Fruit fly (Drosophila melanogaster) whole organism, embryonic: ENCODE results near the gene Tet.
A peak's percentile ranks its signal among the peaks of the same experiment; 100 is the strongest.

ENCODE experiments used
- Asciz ChIP-seq: fragments of 200-800 bp; sonication (Bioruptor generic); optimal IDR thresholded peaks from 2 replicates; lab custom pipeline; 2017; ENCODE audit warnings: missing biosample characterization, mild to moderate bottlenecking, missing genetic modification characterization, missing genetic modification reagents
- Bdp1 ChIP-seq: fragments of 200-800 bp; sonication (Bioruptor generic); optimal IDR thresholded peaks from 3 replicates; lab custom pipeline; 2016; ENCODE audit warnings: missing biosample characterization, missing genetic modification characterization
- CG10267 ChIP-seq: fragments of 200-800 bp; sonication (Bioruptor generic); optimal IDR thresholded peaks from 2 replicates; lab custom pipeline; 2018; ENCODE audit warnings: missing biosample characterization, mild to moderate bottlenecking, missing genetic modification characterization, moderate library complexity
- CG10565 ChIP-seq: fragments of 200-800 bp; sonication (Bioruptor generic); optimal IDR thresholded peaks from 3 replicates; lab custom pipeline; 2016; ENCODE audit warnings: missing biosample characterization, mild to moderate bottlenecking, missing genetic modification characterization
- CG11398 ChIP-seq: fragments of 200-800 bp; sonication (Bioruptor generic); optimal IDR thresholded peaks from 2 replicates; lab custom pipeline; 2016; ENCODE audit warnings: missing biosample characterization, missing genetic modification characterization
- CG12104 ChIP-seq: fragments of 200-800 bp; sonication (Bioruptor generic); optimal IDR thresholded peaks from 3 replicates; lab custom pipeline; 2016; ENCODE audit warnings: missing biosample characterization, missing genetic modification characterization
- CG13775 ChIP-seq: fragments of 200-800 bp; sonication (Bioruptor generic); optimal IDR thresholded peaks from 3 replicates; lab custom pipeline; 2017; ENCODE audit warnings: missing biosample characterization, mild to moderate bottlenecking, missing genetic modification characterization
- CG14441 ChIP-seq: fragments of 200-800 bp; sonication (Bioruptor generic); IDR thresholded peaks from 2 replicates; pipeline ENCODE4 v1.3.6; 2022; ENCODE audit warnings: missing biosample characterization, missing genetic modification characterization
- CG15011 ChIP-seq: fragments of 200-800 bp; sonication (Bioruptor generic); optimal IDR thresholded peaks from 3 replicates; lab custom pipeline; 2018; ENCODE audit warnings: missing biosample characterization, mild to moderate bottlenecking, missing genetic modification characterization
- CG15269 ChIP-seq: fragments of 200-800 bp; sonication (Bioruptor generic); optimal IDR thresholded peaks from 2 replicates; lab custom pipeline; 2018; ENCODE audit warnings: missing biosample characterization, mild to moderate bottlenecking, missing genetic modification characterization, moderate library complexity
- CG17912 ChIP-seq: fragments of 200-800 bp; sonication (Bioruptor generic); optimal IDR thresholded peaks from 2 replicates; lab custom pipeline; 2018; ENCODE audit warnings: missing biosample characterization, mild to moderate bottlenecking, missing genetic modification characterization
- CG32532 ChIP-seq: fragments of 200-800 bp; sonication (Bioruptor generic); IDR thresholded peaks from 2 replicates; pipeline ENCODE4 v1.3.6; 2022; ENCODE audit warnings: missing biosample characterization, missing genetic modification characterization
- CG33557 ChIP-seq: fragments of 200-800 bp; sonication (Bioruptor generic); optimal IDR thresholded peaks from 2 replicates; lab custom pipeline; 2019; ENCODE audit warnings: missing biosample characterization, mild to moderate bottlenecking, missing genetic modification characterization, moderate library complexity
- CG4282 ChIP-seq: fragments of 200-800 bp; sonication (Bioruptor generic); optimal IDR thresholded peaks from 2 replicates; lab custom pipeline; 2016; ENCODE audit warnings: missing biosample characterization, missing genetic modification characterization
- CG43689 ChIP-seq: fragments of 200-800 bp; sonication (Bioruptor generic); IDR thresholded peaks from 2 replicates; pipeline ENCODE4 v1.3.6; 2022; ENCODE audit warnings: missing biosample characterization, missing genetic modification characterization
- CG6765 ChIP-seq: fragments of 200-800 bp; sonication (Bioruptor generic); optimal IDR thresholded peaks from 3 replicates; lab custom pipeline; 2017; ENCODE audit warnings: missing biosample characterization, mild to moderate bottlenecking, missing genetic modification characterization
- CG7372 ChIP-seq: fragments of 200-800 bp; sonication (Bioruptor generic); IDR thresholded peaks from 2 replicates; pipeline ENCODE4 v1.3.6; 2022; ENCODE audit warnings: missing biosample characterization, missing genetic modification characterization
- CG7556 ChIP-seq: fragments of 200-800 bp; sonication (Bioruptor generic); optimal IDR thresholded peaks from 2 replicates; lab custom pipeline; 2017; ENCODE audit warnings: missing biosample characterization, mild to moderate bottlenecking, missing genetic modification characterization
- CG7745 ChIP-seq: fragments of 200-800 bp; sonication (Bioruptor generic); optimal IDR thresholded peaks from 2 replicates; lab custom pipeline; 2018; ENCODE audit warnings: missing biosample characterization, mild to moderate bottlenecking, missing genetic modification characterization, moderate library complexity
- CG8924 ChIP-seq: fragments of 200-800 bp; optimal IDR thresholded peaks from 3 replicates; lab custom pipeline; 2019; ENCODE audit warnings: missing biosample characterization, mild to moderate bottlenecking, missing genetic modification characterization, moderate library complexity
- D ChIP-seq, 2 experiments: fragments of 200-800 bp in 1 of 2; fragments of >200 bp in 1 of 2; sonication (Bioruptor generic) in 1 of 2; optimal IDR thresholded peaks; 2 replicates in 1 of 2; 3 replicates in 1 of 2; lab custom pipeline; 2017; ENCODE audit warnings: mild to moderate bottlenecking in 1 of 2, missing biosample characterization in 1 of 2, missing genetic modification characterization in 1 of 2, missing genetic modification reagents in 1 of 2
- Dfd ChIP-seq, 2 experiments: fragments of >200 bp; optimal IDR thresholded peaks; 2 replicates each; lab custom pipeline; 2017; ENCODE audit warnings: missing biosample characterization in 2 of 2, missing genetic modification characterization in 2 of 2
- Dll ChIP-seq: fragments of 200-800 bp; sonication (Bioruptor generic); IDR thresholded peaks from 4 replicates; pipeline ENCODE4 v1.3.6; 2022; ENCODE audit warnings: missing biosample characterization, missing genetic modification characterization; ENCODE audit not compliant: partially characterized antibody
- ERR ChIP-seq: fragments of 200-800 bp; sonication (Bioruptor generic); optimal IDR thresholded peaks from 2 replicates; lab custom pipeline; 2016; ENCODE audit warnings: missing biosample characterization, missing genetic modification characterization
- Meics ChIP-seq: fragments of 200-800 bp; sonication (Bioruptor generic); optimal IDR thresholded peaks from 2 replicates; lab custom pipeline; 2017; ENCODE audit warnings: missing biosample characterization, mild to moderate bottlenecking, missing genetic modification characterization
- Nf-YB ChIP-seq: fragments of 200-800 bp; sonication (Bioruptor generic); optimal IDR thresholded peaks from 3 replicates; lab custom pipeline; 2019; ENCODE audit warnings: missing biosample characterization, mild to moderate bottlenecking, missing genetic modification characterization, moderate library complexity
- Side ChIP-seq: fragments of 200-800 bp; sonication (Bioruptor generic); optimal IDR thresholded peaks from 2 replicates; lab custom pipeline; 2016; ENCODE audit warnings: missing biosample characterization, missing genetic modification characterization
- Sox102F ChIP-seq: fragments of 200-800 bp; sonication (Bioruptor generic); optimal IDR thresholded peaks from 2 replicates; lab custom pipeline; 2018; ENCODE audit warnings: missing biosample characterization, mild to moderate bottlenecking, missing genetic modification characterization, moderate library complexity
- Usf ChIP-seq: fragments of 200-800 bp; sonication (Bioruptor generic); optimal IDR thresholded peaks from 2 replicates; lab custom pipeline; 2017; ENCODE audit warnings: missing genotype, missing biosample characterization, missing genetic modification characterization
- chm ChIP-seq: fragments of 200-800 bp; sonication (Bioruptor generic); IDR thresholded peaks from 2 replicates; pipeline ENCODE4 v1.3.6; 2022; ENCODE audit warnings: missing biosample characterization, missing genetic modification characterization
- chn ChIP-seq: fragments of 200-800 bp; sonication (Bioruptor generic); optimal IDR thresholded peaks from 2 replicates; lab custom pipeline; 2016; ENCODE audit warnings: missing biosample characterization, missing genetic modification characterization
- exex ChIP-seq: fragments of 200-800 bp; sonication (Bioruptor generic); optimal IDR thresholded peaks from 4 replicates; lab custom pipeline; 2018; ENCODE audit warnings: missing biosample characterization, mild to moderate bottlenecking, missing genetic modification characterization, moderate library complexity
- fd3F ChIP-seq: fragments of 200-800 bp; sonication (Bioruptor generic); optimal IDR thresholded peaks from 2 replicates; lab custom pipeline; 2018; ENCODE audit warnings: missing biosample characterization, mild to moderate bottlenecking, missing genetic modification characterization, moderate library complexity
- fru ChIP-seq: fragments of >200 bp; optimal IDR thresholded peaks from 2 replicates; lab custom pipeline; 2017
- gem ChIP-seq: fragments of 200-800 bp; sonication (Bioruptor generic); optimal IDR thresholded peaks from 2 replicates; lab custom pipeline; 2019; ENCODE audit warnings: missing biosample characterization, mild to moderate bottlenecking, missing genetic modification characterization, moderate library complexity
- hbn ChIP-seq: fragments of 200-800 bp; sonication (Bioruptor generic); IDR thresholded peaks from 2 replicates; pipeline ENCODE4 v1.3.6; 2022; ENCODE audit warnings: missing biosample characterization, missing genetic modification characterization; ENCODE audit not compliant: partially characterized antibody
- jing ChIP-seq: fragments of 200-800 bp; sonication (Bioruptor generic); optimal IDR thresholded peaks from 2 replicates; lab custom pipeline; 2018; ENCODE audit warnings: missing biosample characterization, mild to moderate bottlenecking, missing genetic modification characterization
- kah ChIP-seq: fragments of 200-800 bp; sonication (Bioruptor generic); optimal IDR thresholded peaks from 2 replicates; lab custom pipeline; 2018; ENCODE audit warnings: missing biosample characterization, mild to moderate bottlenecking, missing genetic modification characterization
- mirr ChIP-seq: fragments of 200-800 bp; sonication (Bioruptor generic); optimal IDR thresholded peaks from 3 replicates; lab custom pipeline; 2018; ENCODE audit warnings: missing biosample characterization, mild to moderate bottlenecking, missing genetic modification characterization
- nerfin-2 ChIP-seq: fragments of 200-800 bp; sonication (Bioruptor generic); IDR thresholded peaks from 2 replicates; pipeline ENCODE4 v1.3.6; 2022; ENCODE audit warnings: missing biosample characterization, missing genetic modification characterization; ENCODE audit not compliant: partially characterized antibody
- onecut ChIP-seq: fragments of 200-800 bp; sonication (Bioruptor generic); IDR thresholded peaks from 2 replicates; pipeline ENCODE4 v1.3.6; 2022; ENCODE audit warnings: missing biosample characterization, missing genetic modification characterization
- pros ChIP-seq: fragments of 200-800 bp; sonication (Bioruptor generic); optimal IDR thresholded peaks from 3 replicates; lab custom pipeline; 2019; ENCODE audit warnings: missing biosample characterization, mild to moderate bottlenecking, missing genetic modification characterization, moderate library complexity
- rib ChIP-seq: fragments of 200-800 bp; sonication (Bioruptor generic); IDR thresholded peaks from 2 replicates; pipeline ENCODE4 v1.3.6; 2022; ENCODE audit warnings: missing biosample characterization, missing genetic modification characterization
- shn ChIP-seq: fragments of 200-800 bp; sonication (Bioruptor generic); optimal IDR thresholded peaks from 3 replicates; lab custom pipeline; 2016; ENCODE audit warnings: missing biosample characterization, missing genetic modification characterization
- sima ChIP-seq: fragments of 200-800 bp; sonication (Bioruptor generic); optimal IDR thresholded peaks from 2 replicates; lab custom pipeline; 2016; ENCODE audit warnings: missing biosample characterization, missing genetic modification characterization
- sob ChIP-seq: fragments of 200-800 bp; sonication (Bioruptor generic); IDR thresholded peaks from 2 replicates; pipeline ENCODE4 v1.3.6; 2022; ENCODE audit warnings: missing biosample characterization, missing genetic modification characterization
- tap ChIP-seq: fragments of 200-800 bp; optimal IDR thresholded peaks from 3 replicates; lab custom pipeline; 2019; ENCODE audit warnings: missing biosample characterization, mild to moderate bottlenecking, missing genetic modification characterization, moderate library complexity
- trem ChIP-seq: fragments of 200-800 bp; optimal IDR thresholded peaks from 3 replicates; lab custom pipeline; 2019; ENCODE audit warnings: missing biosample characterization, mild to moderate bottlenecking, missing genetic modification characterization, moderate library complexity
- vvl ChIP-seq: fragments of 200-800 bp; sonication (Bioruptor generic); IDR thresholded peaks from 2 replicates; pipeline ENCODE4 v1.3.6; 2022; ENCODE audit warnings: missing biosample characterization, missing genetic modification characterization
- zen2 ChIP-seq: fragments of 200-800 bp; sonication (Bioruptor generic); IDR thresholded peaks from 3 replicates; pipeline ENCODE4 v1.3.6; 2022; ENCODE audit warnings: missing biosample characterization, missing genetic modification characterization; ENCODE audit not compliant: partially characterized antibody

The Tet gene

DNA sequence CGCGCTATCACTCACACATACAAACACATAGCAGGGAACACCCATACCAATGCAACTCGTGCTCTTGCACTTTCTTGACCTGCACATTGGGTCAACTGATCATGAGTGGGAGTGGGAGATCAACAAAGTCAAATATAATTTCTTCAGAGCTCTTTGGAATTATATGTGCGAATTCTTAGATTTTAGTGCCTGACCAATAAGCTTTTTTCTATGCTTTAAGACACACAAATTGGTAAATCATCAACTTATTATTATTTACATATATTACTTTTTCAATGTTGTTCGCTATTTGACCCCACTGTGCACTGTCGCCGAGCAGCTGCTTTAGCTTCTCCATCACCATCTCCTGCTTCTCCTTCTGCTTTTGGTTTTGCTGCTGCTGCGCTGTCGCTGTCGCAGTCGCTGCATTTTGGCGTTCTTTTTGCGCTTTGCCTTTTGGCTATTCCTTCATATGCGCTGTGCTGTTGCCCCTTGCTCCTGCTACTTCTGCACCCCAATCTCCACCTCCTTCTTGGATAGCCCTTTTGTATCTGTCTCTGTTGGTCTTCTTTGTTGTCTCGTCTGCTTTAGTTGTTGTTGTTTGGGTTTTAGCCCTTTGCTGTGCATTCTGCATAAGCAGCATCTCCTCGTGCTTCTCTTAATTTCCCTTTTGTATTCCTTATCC lies 54.8 kb downstream of the Tet start (continued):
- peak; percentile 44 for TF ChIP-seq CG10267 (tag; lab: Kevin White, UChicago)
- TF ChIP-seq chm: no peak
- TF ChIP-seq Asciz (GFP tag; lab: Kevin White, UChicago): peak; percentile 24
- no peak for TF ChIP-seq CG17912 (GFP tag; lab: Kevin White, UChicago)
- no peak for TF ChIP-seq CG7372
- no peak for TF ChIP-seq sima (GFP tag; lab: Kevin White, UChicago)
- no peak for TF ChIP-seq tap (tag; lab: Kevin White, UChicago)
- no peak for TF ChIP-seq fd3F (GFP tag; lab: Kevin White, UChicago)
- TF ChIP-seq pros (GFP tag; lab: Kevin White, UChicago): no peak
- no peak for TF ChIP-seq Bdp1 (GFP tag; lab: Kevin White, UChicago)
- no peak for TF ChIP-seq hbn
- no peak for TF ChIP-seq D (optimal IDR thresholded peaks at IDR 0.05; lab: Kevin White, UChicago)
- peak; percentile 42 for TF ChIP-seq D (GFP tag; optimal IDR thresholded peaks at IDR 0.05; lab: Kevin White, UChicago)
- no peak for TF ChIP-seq mirr (GFP tag; lab: Kevin White, UChicago)
- TF ChIP-seq Sox102F (GFP tag; lab: Kevin White, UChicago): peak; percentile 70
- peak; percentile 58 for TF ChIP-seq CG7556
- TF ChIP-seq CG15269: peak; percentile 29
- TF ChIP-seq nerfin-2 (GFP tag; lab: Robert Waterston, UW): no peak
- TF ChIP-seq Dll (GFP tag; lab: Robert Waterston, UW): no peak
- TF ChIP-seq onecut (GFP tag; lab: Robert Waterston, UW): peak; percentile 35; the same call in 1 of the 2 replicates
- peak; percentile 80 for TF ChIP-seq gem (tag; lab: Kevin White, UChicago)
- no peak for TF ChIP-seq exex
- TF ChIP-seq ERR: no peak
- no peak for TF ChIP-seq CG11398
- no peak for TF ChIP-seq zen2 (GFP tag; lab: Robert Waterston, UW)
- TF ChIP-seq Side (GFP tag; lab: Kevin White, UChicago): no peak
- TF ChIP-seq CG15011 (GFP tag; lab: Kevin White, UChicago): no peak
- no peak for TF ChIP-seq Nf-YB (GFP tag; lab: Kevin White, UChicago)
- TF ChIP-seq Meics: peak; percentile 22
- no peak for TF ChIP-seq vvl (GFP tag; lab: Robert Waterston, UW)
- TF ChIP-seq CG4282 (GFP tag; lab: Kevin White, UChicago): no peak
- no peak for TF ChIP-seq CG7745 (tag; lab: Kevin White, UChicago)
- TF ChIP-seq CG14441: 0 out of 2 replicates have a peak, but pooled peaks have one; percentile 19
- peak; percentile 60 for TF ChIP-seq CG8924 (tag; lab: Kevin White, UChicago)
- no peak for TF ChIP-seq chn (GFP tag; lab: Kevin White, UChicago)
- no peak for TF ChIP-seq CG6765 (GFP tag; lab: Kevin White, UChicago)
- no peak for TF ChIP-seq CG43689
- TF ChIP-seq fru: no peak
- TF ChIP-seq CG12104: no peak
- no peak for TF ChIP-seq rib (GFP tag; lab: Robert Waterston, UW)
- peak; percentile 31 for TF ChIP-seq trem (tag; lab: Kevin White, UChicago)
- TF ChIP-seq CG10565: no peak
- TF ChIP-seq CG13775 (GFP tag; lab: Kevin White, UChicago): peak; percentile 36
- no peak for TF ChIP-seq CG32532
- TF ChIP-seq shn (GFP tag; lab: Kevin White, UChicago): no peak
- TF ChIP-seq Usf (GFP tag; lab: Kevin White, UChicago): no peak
- no peak for TF ChIP-seq kah (GFP tag; lab: Kevin White, UChicago)
- TF ChIP-seq sob (GFP tag; lab: Robert Waterston, UW): no peak
- peak; percentile 60 for TF ChIP-seq jing (GFP tag; lab: Kevin White, UChicago)
- TF ChIP-seq CG33557 (GFP tag; lab: Kevin White, UChicago): peak; percentile 52
- no peak for TF ChIP-seq Dfd (GFP tag; optimal IDR thresholded peaks at IDR 0.05; lab: Kevin White, UChicago)
